Fruit fly (Drosophila melanogaster): ENCODE results near the gene CG16904.

The CG16904 gene

dm6 chr3R:9768884-9769283 lies 47.9 kb downstream of the CG16904 start, which contains the start of gene MED6:
TSS of gene MED6 (minus strand) at chr3R:9768984.
- TF ChIP-seq Myc (optimal IDR thresholded peaks at IDR 0.05) (no peak), ttk (optimal IDR thresholded peaks at IDR 0.05) (no peak), psq (optimal IDR thresholded peaks at IDR 0.05) (no peak), h (optimal IDR thresholded peaks at IDR 0.05) (no peak), Sin3A (optimal IDR thresholded peaks at IDR 0.05) (no peak), insv (optimal IDR thresholded peaks at IDR 0.05) (no peak)

dm6 chr3R:9767620-9768592 lies 48.9 kb downstream of the CG16904 start, which contains the start of gene Naa80:
TSS of gene Naa80 (plus strand) at chr3R:9767834.
- no peak for TF ChIP-seq ttk (optimal IDR thresholded peaks at IDR 0.05)
- TF ChIP-seq psq (optimal IDR thresholded peaks at IDR 0.05): no peak
- TF ChIP-seq Myc (optimal IDR thresholded peaks at IDR 0.05): no peak
- TF ChIP-seq h (optimal IDR thresholded peaks at IDR 0.05): no peak
- no peak for TF ChIP-seq insv (optimal IDR thresholded peaks at IDR 0.05)
- TF ChIP-seq Sin3A (optimal IDR thresholded peaks at IDR 0.05): no peak
